Fruit fly (Drosophila melanogaster) whole organism, adult: ENCODE measurements around the gene Cyp304a1.

Source experiments
- CG11617 ChIP-seq: fragments of 200-800 bp; sonication (Bioruptor generic); optimal IDR thresholded peaks from 2 replicates; lab custom pipeline; 2017; ENCODE audit warnings: mild to moderate bottlenecking, missing biosample characterization, missing genetic modification reagents, missing genetic modification characterization
- CG12768 ChIP-seq: fragments of 200-800 bp; sonication (Bioruptor generic); optimal IDR thresholded peaks from 2 replicates; lab custom pipeline; 2017; ENCODE audit warnings: missing biosample characterization, missing genetic modification characterization, mild to moderate bottlenecking, moderate library complexity, missing genetic modification reagents
- CG14711 ChIP-seq: fragments of 200-800 bp; sonication (Bioruptor generic); optimal IDR thresholded peaks from 2 replicates; lab custom pipeline; 2018; ENCODE audit warnings: missing biosample characterization, mild to moderate bottlenecking, missing genetic modification characterization, moderate library complexity
- CG1620 ChIP-seq: fragments of 200-800 bp; sonication (Bioruptor generic); optimal IDR thresholded peaks from 2 replicates; lab custom pipeline; 2016; ENCODE audit warnings: missing biosample characterization, missing genetic modification characterization
- CG33017 ChIP-seq: fragments of 200-800 bp; sonication (Bioruptor generic); optimal IDR thresholded peaks from 2 replicates; lab custom pipeline; 2018; ENCODE audit warnings: missing biosample characterization, mild to moderate bottlenecking, missing genetic modification characterization, moderate library complexity
- CG5204 ChIP-seq: fragments of 200-800 bp; sonication (Bioruptor generic); optimal IDR thresholded peaks from 2 replicates; lab custom pipeline; 2016; ENCODE audit warnings: missing biosample characterization, missing genetic modification characterization
- CG7045 ChIP-seq: fragments of 200-800 bp; sonication (Bioruptor generic); optimal IDR thresholded peaks from 2 replicates; lab custom pipeline; 2017; ENCODE audit warnings: missing biosample characterization, mild to moderate bottlenecking, missing genetic modification characterization
- CG7101 ChIP-seq: fragments of 200-800 bp; sonication (Bioruptor generic); optimal IDR thresholded peaks from 2 replicates; lab custom pipeline; 2018; ENCODE audit warnings: missing biosample characterization, mild to moderate bottlenecking, missing genetic modification characterization, moderate library complexity
- Clk ChIP-seq: fragments of 200-800 bp; sonication (Bioruptor generic); optimal IDR thresholded peaks from 2 replicates; lab custom pipeline; 2017; ENCODE audit warnings: missing biosample characterization, missing genetic modification characterization
- Crg-1 ChIP-seq: fragments of 200-800 bp; sonication (Bioruptor generic); optimal IDR thresholded peaks from 2 replicates; lab custom pipeline; 2016; ENCODE audit warnings: missing biosample characterization, missing genetic modification characterization
- Hr96 ChIP-seq: fragments of 200-800 bp; sonication (Bioruptor generic); optimal IDR thresholded peaks from 2 replicates; lab custom pipeline; 2016; ENCODE audit warnings: missing biosample characterization, missing genetic modification characterization
- Mnt ChIP-seq: fragments of 200-800 bp; sonication (Bioruptor generic); optimal IDR thresholded peaks from 2 replicates; lab custom pipeline; 2016; ENCODE audit warnings: missing biosample characterization, mild to moderate bottlenecking, missing genetic modification characterization
- bab1 ChIP-seq: fragments of 200-800 bp; sonication (Bioruptor generic); optimal IDR thresholded peaks from 3 replicates; lab custom pipeline; 2019; ENCODE audit warnings: missing biosample characterization, mild to moderate bottlenecking, missing genetic modification characterization, moderate library complexity
- cic ChIP-seq: fragments of 200-800 bp; sonication (Bioruptor generic); optimal IDR thresholded peaks from 2 replicates; lab custom pipeline; 2017; ENCODE audit warnings: missing biosample characterization, mild to moderate bottlenecking, missing genetic modification characterization, moderate library complexity
- cnc ChIP-seq, 2 experiments: fragments of >200 bp; optimal IDR thresholded peaks; 2 replicates each; lab custom pipeline; 2017
- kay ChIP-seq: fragments of 200-800 bp; sonication (Bioruptor generic); peaks from one replicate; lab custom pipeline; 2016; ENCODE audit warnings: missing biosample characterization, missing genetic modification characterization, borderline replicate concordance
- ovo ChIP-seq: fragments of 200-800 bp; sonication (Bioruptor generic); optimal IDR thresholded peaks from 2 replicates; lab custom pipeline; 2016; ENCODE audit warnings: missing biosample characterization, missing genetic modification characterization
- pad ChIP-seq: fragments of 200-800 bp; sonication (Bioruptor generic); optimal IDR thresholded peaks from 3 replicates; lab custom pipeline; 2017; ENCODE audit warnings: missing biosample characterization, missing genetic modification characterization, mild to moderate bottlenecking, moderate library complexity, missing genetic modification reagents
- tj ChIP-seq: fragments of 200-800 bp; sonication (Bioruptor generic); optimal IDR thresholded peaks from 3 replicates; lab custom pipeline; 2017; ENCODE audit warnings: missing biosample characterization, mild to moderate bottlenecking, missing genetic modification characterization, moderate library complexity
- toe ChIP-seq: fragments of 200-800 bp; sonication (Bioruptor generic); optimal IDR thresholded peaks from 2 replicates; lab custom pipeline; 2016; ENCODE audit warnings: missing biosample characterization, missing genetic modification characterization

Cyp304a1 gene

dm6 chr3R:12998234-12998591, 34.6 kb downstream of the Cyp304a1 start:
- TF ChIP-seq cic, result no peak
- no peak for TF ChIP-seq CG7101 (tag; lab: Kevin White, UChicago)

- TF ChIP-seq cic, result no peak
- no peak for TF ChIP-seq kay (GFP tag; lab: Kevin White, UChicago)
- TF ChIP-seq Clk (GFP tag; lab: Kevin White, UChicago), result no peak
- TF ChIP-seq CG14711 (tag; lab: Kevin White, UChicago), result no peak
- no peak for TF ChIP-seq Mnt (GFP tag; lab: Kevin White, UChicago)
- no peak for TF ChIP-seq CG12768 (GFP tag; lab: Kevin White, UChicago)
- no peak for TF ChIP-seq toe (GFP tag; lab: Kevin White, UChicago)
- no peak for TF ChIP-seq CG11617 (GFP tag; lab: Kevin White, UChicago)
- TF ChIP-seq CG33017 (tag; lab: Kevin White, UChicago), result no peak
- no peak for TF ChIP-seq pad (GFP tag; lab: Kevin White, UChicago)
- TF ChIP-seq CG1620 (GFP tag; lab: Kevin White, UChicago), result no peak
- TF ChIP-seq tj (GFP tag; lab: Kevin White, UChicago), result no peak
- TF ChIP-seq CG7101 (tag; lab: Kevin White, UChicago), result no peak
- TF ChIP-seq Crg-1 (GFP tag; lab: Kevin White, UChicago), result no peak
- TF ChIP-seq CG5204, result no peak
- TF ChIP-seq Hr96 (GFP tag; lab: Kevin White, UChicago), result no peak
Observed at dm6 chr3R:13009595-13009994, 46.0 kb downstream of the Cyp304a1 start, which contains the start of gene CG11656. Gene CG11656, plus strand, starts transcription at chr3R:13009895.

- TF ChIP-seq cic (no peak), tj (GFP tag; lab: Kevin White, UChicago) (no peak), CG33017 (tag; lab: Kevin White, UChicago) (no peak), CG7101 (tag; lab: Kevin White, UChicago) (peak; percentile 53), Mnt (GFP tag; lab: Kevin White, UChicago) (peak; percentile 51), Clk (GFP tag; lab: Kevin White, UChicago) (no peak), CG11617 (GFP tag; lab: Kevin White, UChicago) (no peak), bab1 (peak; percentile 21), CG1620 (GFP tag; lab: Kevin White, UChicago) (no peak), Hr96 (GFP tag; lab: Kevin White, UChicago) (no peak), toe (GFP tag; lab: Kevin White, UChicago) (no peak)
Observed at dm6 chr3R:13010905-13011620, 47.5 kb downstream of the Cyp304a1 start, which contains the start of gene CG8031. Gene CG8031, minus strand, starts transcription at chr3R:13011310.

DNA sequence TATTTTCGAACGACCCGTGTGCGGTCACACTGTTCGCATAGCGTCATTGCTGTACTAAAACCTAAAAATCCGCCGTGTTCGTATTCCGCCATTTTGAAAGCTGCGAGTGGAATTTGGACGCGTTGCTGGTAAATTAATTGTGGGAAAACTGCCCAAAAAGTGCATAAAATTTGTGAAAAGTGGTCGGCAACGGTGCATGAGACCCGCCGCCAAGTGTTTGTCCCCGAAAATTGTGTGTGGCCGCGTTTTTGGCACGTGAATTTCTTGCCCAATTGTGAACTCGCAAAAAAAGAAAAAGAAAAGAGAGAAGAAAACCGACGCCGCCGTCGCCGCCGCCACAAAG, 48.0 kb downstream of the Cyp304a1 start, which contains the start of gene CtBP:
TSS of gene CtBP (plus strand) at position 29 of the 343 bp plus-strand sequence.
- TF ChIP-seq cnc (optimal IDR thresholded peaks at IDR 0.05; lab: Kevin White, UChicago) (no peak), cic (no peak), tj (GFP tag; lab: Kevin White, UChicago) (no peak), Crg-1 (GFP tag; lab: Kevin White, UChicago) (no peak), CG12768 (GFP tag; lab: Kevin White, UChicago) (no peak), toe (GFP tag; lab: Kevin White, UChicago) (no peak), bab1 (no peak), ovo (GFP tag; lab: Kevin White, UChicago) (no peak), kay (GFP tag; lab: Kevin White, UChicago) (no peak), Hr96 (GFP tag; lab: Kevin White, UChicago) (no peak), CG1620 (GFP tag; lab: Kevin White, UChicago) (no peak)

- TF ChIP-seq pad (GFP tag; lab: Kevin White, UChicago) (peak; percentile 87), CG5204 (no peak), CG7045 (GFP tag; lab: Kevin White, UChicago) (peak; percentile 34), CG12768 (GFP tag; lab: Kevin White, UChicago) (peak; percentile 80), cic (peak; percentile 83), CG33017 (tag; lab: Kevin White, UChicago) (peak; percentile 42), Crg-1 (GFP tag; lab: Kevin White, UChicago) (peak; percentile 63), Hr96 (GFP tag; lab: Kevin White, UChicago) (peak; percentile 72), cnc (optimal IDR thresholded peaks at IDR 0.05; lab: Kevin White, UChicago) (peak; percentile 91 to 95), CG7101 (tag; lab: Kevin White, UChicago) (peak; percentile 62), Clk (GFP tag; lab: Kevin White, UChicago) (peak; percentile 30), CG11617 (GFP tag; lab: Kevin White, UChicago) (peak; percentile 65), Mnt (GFP tag; lab: Kevin White, UChicago) (peak; percentile 84), kay (GFP tag; lab: Kevin White, UChicago) (no peak), CG1620 (GFP tag; lab: Kevin White, UChicago) (peak; percentile 71), toe (GFP tag; lab: Kevin White, UChicago) (peak; percentile 37), bab1 (peak; percentile 6), tj (GFP tag; lab: Kevin White, UChicago) (peak; percentile 80), CG14711 (tag; lab: Kevin White, UChicago) (peak; percentile 63), ovo (GFP tag; lab: Kevin White, UChicago) (peak; percentile 48)
Observed at dm6 chr3R:13012351-13012750, 48.8 kb downstream of the Cyp304a1 start.

DNA sequence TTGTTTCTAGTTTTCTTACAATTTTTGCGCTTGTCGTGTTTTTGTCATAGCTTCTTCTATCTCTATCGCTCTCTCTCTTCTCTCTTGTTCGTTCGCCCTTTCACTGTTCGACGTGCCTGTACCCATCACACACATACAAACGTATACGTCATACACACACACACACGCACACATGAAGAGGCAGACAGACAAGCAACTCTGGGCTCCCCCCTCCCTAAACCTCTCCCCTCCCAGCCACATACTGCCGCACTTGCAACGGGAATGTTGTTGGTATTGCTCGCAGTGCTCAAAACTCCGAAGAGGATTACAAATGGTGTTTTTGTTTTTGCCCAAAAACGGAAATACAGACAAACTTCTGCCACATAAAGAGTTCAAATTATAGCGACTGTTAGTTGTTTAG, 49.4 kb downstream of the Cyp304a1 start:
- TF ChIP-seq CG5204 (no peak), pad (GFP tag; lab: Kevin White, UChicago) (peak; percentile 43), toe (GFP tag; lab: Kevin White, UChicago) (no peak), cic (no peak), cnc (optimal IDR thresholded peaks at IDR 0.05; lab: Kevin White, UChicago) (no peak), CG12768 (GFP tag; lab: Kevin White, UChicago) (no peak), tj (GFP tag; lab: Kevin White, UChicago) (no peak), CG33017 (tag; lab: Kevin White, UChicago) (no peak)
